Fruit fly (Drosophila melanogaster) whole organism, prepupa: ENCODE results near the gene CG8379.

Source experiments
- Blimp-1 ChIP-seq: fragments of 200-800 bp; sonication (Bioruptor generic); optimal IDR thresholded peaks from 3 replicates; lab custom pipeline; 2017; ENCODE audit warnings: missing biosample characterization, missing genetic modification characterization, mild to moderate bottlenecking, moderate library complexity, missing genetic modification reagents
- CG10631 ChIP-seq: fragments of 200-800 bp; sonication (Bioruptor generic); optimal IDR thresholded peaks from 2 replicates; lab custom pipeline; 2016; ENCODE audit warnings: missing biosample characterization, missing genetic modification characterization
- CG10669 ChIP-seq: fragments of 200-800 bp; sonication (Bioruptor generic); optimal IDR thresholded peaks from 3 replicates; lab custom pipeline; 2018; ENCODE audit warnings: missing biosample characterization, mild to moderate bottlenecking, missing genetic modification characterization, moderate library complexity
- CG11294 ChIP-seq: fragments of 200-800 bp; sonication (Bioruptor generic); IDR thresholded peaks from 2 replicates; pipeline ENCODE4 v1.3.6; 2022; ENCODE audit warnings: missing biosample characterization, missing genetic modification characterization
- CG15336 ChIP-seq: fragments of 200-800 bp; sonication (Bioruptor generic); IDR thresholded peaks from 2 replicates; pipeline ENCODE4 v1.3.6; 2022; ENCODE audit warnings: missing biosample characterization, missing genetic modification characterization
- CG16779 ChIP-seq: fragments of 200-800 bp; sonication (Bioruptor generic); optimal IDR thresholded peaks from 3 replicates; lab custom pipeline; 2017; ENCODE audit warnings: missing biosample characterization, mild to moderate bottlenecking, missing genetic modification characterization
- CG3032 ChIP-seq: fragments of 200-800 bp; optimal IDR thresholded peaks from 2 replicates; lab custom pipeline; 2019; ENCODE audit warnings: missing biosample characterization, mild to moderate bottlenecking, missing genetic modification characterization, moderate library complexity
- CG31627 ChIP-seq: fragments of 200-800 bp; sonication (Bioruptor generic); optimal IDR thresholded peaks from 3 replicates; lab custom pipeline; 2016; ENCODE audit warnings: missing biosample characterization, missing genetic modification characterization
- CG32006 ChIP-seq: fragments of 200-800 bp; sonication (Bioruptor generic); optimal IDR thresholded peaks from 3 replicates; lab custom pipeline; 2017; ENCODE audit warnings: missing biosample characterization, mild to moderate bottlenecking, missing genetic modification characterization
- CG34406 ChIP-seq: fragments of 200-800 bp; sonication (Bioruptor generic); optimal IDR thresholded peaks from 3 replicates; lab custom pipeline; 2016; ENCODE audit warnings: missing biosample characterization, missing genetic modification characterization
- CG3919 ChIP-seq: fragments of 200-800 bp; sonication (Bioruptor generic); optimal IDR thresholded peaks from 3 replicates; lab custom pipeline; 2016; ENCODE audit warnings: missing biosample characterization, missing genetic modification characterization
- CG4318 ChIP-seq: fragments of 200-800 bp; sonication (Bioruptor generic); optimal IDR thresholded peaks from 3 replicates; lab custom pipeline; 2017; ENCODE audit warnings: missing biosample characterization, mild to moderate bottlenecking, missing genetic modification characterization
- CG6163 ChIP-seq: fragments of 200-800 bp; sonication (Bioruptor generic); IDR thresholded peaks from 3 replicates; pipeline ENCODE4 v1.3.6; 2022; ENCODE audit warnings: missing biosample characterization, missing genetic modification characterization
- CG6792 ChIP-seq: fragments of 200-800 bp; sonication (Bioruptor generic); optimal IDR thresholded peaks from 3 replicates; lab custom pipeline; 2016; ENCODE audit warnings: missing biosample characterization, missing genetic modification characterization
- CG8119 ChIP-seq: fragments of 200-800 bp; sonication (Bioruptor generic); IDR thresholded peaks from 3 replicates; pipeline ENCODE4 v1.3.6; 2022; ENCODE audit warnings: missing biosample characterization, missing genetic modification characterization
- CG8632 ChIP-seq: fragments of 200-800 bp; sonication (Bioruptor generic); optimal IDR thresholded peaks from 3 replicates; lab custom pipeline; 2016; ENCODE audit warnings: missing biosample characterization, missing genetic modification characterization
- Eip78C ChIP-seq: fragments of 200-800 bp; sonication (Bioruptor generic); peaks from one replicate; lab custom pipeline; 2016; ENCODE audit warnings: missing biosample characterization, missing genetic modification characterization
- Eip93F ChIP-seq: fragments of 200-800 bp; sonication (Bioruptor generic); optimal IDR thresholded peaks from 2 replicates; lab custom pipeline; 2016; ENCODE audit warnings: missing biosample characterization, mild to moderate bottlenecking, missing genetic modification characterization
- Ets21C ChIP-seq: fragments of 200-800 bp; sonication (Bioruptor generic); optimal IDR thresholded peaks from 3 replicates; lab custom pipeline; 2016; ENCODE audit warnings: missing biosample characterization, missing genetic modification characterization
- Ets96B ChIP-seq: fragments of 200-800 bp; optimal IDR thresholded peaks from 2 replicates; lab custom pipeline; 2019; ENCODE audit warnings: missing biosample characterization, mild to moderate bottlenecking, missing genetic modification characterization, moderate library complexity
- Hr38 ChIP-seq: sonication (Bioruptor generic); optimal IDR thresholded peaks from 2 replicates; lab custom pipeline; 2016; ENCODE audit warnings: missing biosample characterization, missing genetic modification characterization
- Hr39 ChIP-seq: fragments of 200-800 bp; sonication (Bioruptor generic); optimal IDR thresholded peaks from 2 replicates; lab custom pipeline; 2016; ENCODE audit warnings: missing biosample characterization, missing genetic modification characterization
- Hr4 ChIP-seq: fragments of 200-800 bp; sonication (Bioruptor generic); optimal IDR thresholded peaks from 3 replicates; lab custom pipeline; 2016; ENCODE audit warnings: missing biosample characterization, missing genetic modification characterization
- Lpt ChIP-seq: fragments of 200-800 bp; sonication (Bioruptor generic); optimal IDR thresholded peaks from 3 replicates; lab custom pipeline; 2016; ENCODE audit warnings: missing biosample characterization, missing genetic modification characterization
- Met ChIP-seq: fragments of 200-800 bp; sonication (Bioruptor generic); optimal IDR thresholded peaks from 3 replicates; lab custom pipeline; 2016; ENCODE audit warnings: missing biosample characterization, missing genetic modification characterization
- OdsH ChIP-seq: fragments of 200-800 bp; sonication (Bioruptor generic); optimal IDR thresholded peaks from 3 replicates; lab custom pipeline; 2016; ENCODE audit warnings: missing biosample characterization, missing genetic modification characterization
- Smox ChIP-seq: fragments of 200-800 bp; sonication (Bioruptor generic); optimal IDR thresholded peaks from 3 replicates; lab custom pipeline; 2016; ENCODE audit warnings: missing biosample characterization, missing genetic modification characterization
- Sox102F ChIP-seq: fragments of 200-800 bp; sonication (Bioruptor generic); optimal IDR thresholded peaks from 2 replicates; lab custom pipeline; 2016; ENCODE audit warnings: missing biosample characterization, mild to moderate bottlenecking, missing genetic modification characterization
- Sox15 ChIP-seq: fragments of 200-800 bp; sonication (Bioruptor generic); optimal IDR thresholded peaks from 3 replicates; lab custom pipeline; 2016; ENCODE audit warnings: missing biosample characterization, missing genetic modification characterization
- achi ChIP-seq: fragments of 200-800 bp; sonication (Bioruptor generic); optimal IDR thresholded peaks from 3 replicates; lab custom pipeline; 2016; ENCODE audit warnings: missing biosample characterization, missing genetic modification characterization
- acj6 ChIP-seq: fragments of 200-800 bp; sonication (Bioruptor generic); optimal IDR thresholded peaks from 3 replicates; lab custom pipeline; 2016; ENCODE audit warnings: missing biosample characterization, missing genetic modification characterization
- esn ChIP-seq: fragments of 200-800 bp; sonication (Bioruptor generic); optimal IDR thresholded peaks from 2 replicates; lab custom pipeline; 2016; ENCODE audit warnings: missing biosample characterization, mild to moderate bottlenecking, missing genetic modification characterization, moderate library complexity
- fd59A ChIP-seq: fragments of 200-800 bp; sonication (Bioruptor generic); optimal IDR thresholded peaks from 2 replicates; lab custom pipeline; 2017; ENCODE audit warnings: missing biosample characterization, mild to moderate bottlenecking, missing genetic modification characterization, missing genetic modification reagents
- fd85E ChIP-seq: fragments of 200-800 bp; sonication (Bioruptor generic); optimal IDR thresholded peaks from 3 replicates; lab custom pipeline; 2016; ENCODE audit warnings: missing biosample characterization, missing genetic modification characterization
- lz ChIP-seq: fragments of 200-800 bp; sonication (Bioruptor generic); optimal IDR thresholded peaks from 3 replicates; lab custom pipeline; 2016; ENCODE audit warnings: missing biosample characterization, missing genetic modification characterization
- net ChIP-seq: fragments of 200-800 bp; sonication (Bioruptor generic); optimal IDR thresholded peaks from 3 replicates; lab custom pipeline; 2016; ENCODE audit warnings: missing biosample characterization, missing genetic modification characterization
- pdm3 ChIP-seq: fragments of 200-800 bp; sonication (Bioruptor generic); optimal IDR thresholded peaks from 3 replicates; lab custom pipeline; 2016; ENCODE audit warnings: missing biosample characterization, missing genetic modification characterization
- salr ChIP-seq, 2 experiments: fragments of 200-800 bp; sonication (Bioruptor generic); optimal IDR thresholded peaks; 3 replicates each; lab custom pipeline; 2016 to 2018; ENCODE audit warnings: missing biosample characterization in 2 of 2, missing genetic modification characterization in 2 of 2, mild to moderate bottlenecking in 1 of 2
- spab ChIP-seq: fragments of 200-800 bp; sonication (Bioruptor generic); optimal IDR thresholded peaks from 2 replicates; lab custom pipeline; 2017; ENCODE audit warnings: missing biosample characterization, mild to moderate bottlenecking, missing genetic modification characterization, missing genetic modification reagents
- svp ChIP-seq: fragments of 200-800 bp; sonication (Bioruptor generic); peaks from one replicate; lab custom pipeline; 2016; ENCODE audit warnings: missing biosample characterization, missing genetic modification characterization
- topi ChIP-seq: fragments of 200-800 bp; sonication (Bioruptor generic); optimal IDR thresholded peaks from 3 replicates; lab custom pipeline; 2016; ENCODE audit warnings: missing biosample characterization, missing genetic modification characterization
- vri ChIP-seq: fragments of 200-800 bp; sonication (Bioruptor generic); optimal IDR thresholded peaks from 3 replicates; lab custom pipeline; 2016; ENCODE audit warnings: missing biosample characterization, mild to moderate bottlenecking, missing genetic modification characterization

The CG8379 gene

dm6 chr3R:8857496-8858255, 33.5 kb downstream of the CG8379 start (continued):
- TF ChIP-seq Sox15 (GFP tag; lab: Kevin White, UChicago) (no peak), CG32006 (GFP tag; lab: Kevin White, UChicago) (peak; percentile 54), Ets21C (no peak), Ets96B (peak; percentile 84), Eip93F (GFP tag; lab: Kevin White, UChicago) (peak; percentile 64), CG15336 (GFP tag; lab: Robert Waterston, UW) (peak; percentile 86), CG10631 (peak; percentile 78), OdsH (GFP tag; lab: Kevin White, UChicago) (peak; percentile 68), CG10669 (peak; percentile 61), lz (GFP tag; lab: Kevin White, UChicago) (peak; percentile 43), CG4318 (GFP tag; lab: Kevin White, UChicago) (no peak), fd59A (GFP tag; lab: Kevin White, UChicago) (peak; percentile 51), CG3919 (GFP tag; lab: Kevin White, UChicago) (peak; percentile 70), Lpt (GFP tag; lab: Kevin White, UChicago) (peak; percentile 45), spab (GFP tag; lab: Kevin White, UChicago) (peak; percentile 49), net (GFP tag; lab: Kevin White, UChicago) (peak; percentile 19), Met (GFP tag; lab: Kevin White, UChicago) (peak; percentile 74)

dm6 chr3R:8859264-8859663, 35.1 kb downstream of the CG8379 start:
- TF ChIP-seq CG8119 (GFP tag; lab: Robert Waterston, UW) (0 out of 3 replicates have a peak, but pooled peaks have one; percentile 24), Hr4 (GFP tag; lab: Kevin White, UChicago) (peak; percentile 47), CG16779 (no peak)
- TF ChIP-seq, all 60 proteins: peak for 2

- TF ChIP-seq CG8632 (GFP tag; lab: Kevin White, UChicago) = peak; percentile 27
- peak; percentile 24 for TF ChIP-seq lz (GFP tag; lab: Kevin White, UChicago)
- peak; percentile 47 for TF ChIP-seq Smox (GFP tag; lab: Kevin White, UChicago)
- 0 out of 3 replicates have a peak, but pooled peaks have one; percentile 23 for TF ChIP-seq CG6163 (GFP tag; lab: Robert Waterston, UW)
- peak; percentile 86 for TF ChIP-seq svp
- no peak for TF ChIP-seq spab (GFP tag; lab: Kevin White, UChicago)
- TF ChIP-seq Hr39 (GFP tag; lab: Kevin White, UChicago) = no peak
- TF ChIP-seq fd59A (GFP tag; lab: Kevin White, UChicago) = no peak
- peak; percentile 52 for TF ChIP-seq Sox102F (GFP tag; lab: Kevin White, UChicago)
- TF ChIP-seq CG6792 (GFP tag; lab: Kevin White, UChicago) = peak; percentile 26
- TF ChIP-seq salr (GFP tag; optimal IDR thresholded peaks at IDR 0.05; lab: Kevin White, UChicago) = no peak
- no peak for TF ChIP-seq CG11294 (GFP tag; lab: Robert Waterston, UW)
- TF ChIP-seq Hr38 (GFP tag; lab: Kevin White, UChicago) = no peak
- peak; percentile 18 for TF ChIP-seq CG10631
- no peak for TF ChIP-seq fd85E (GFP tag; lab: Kevin White, UChicago)
- TF ChIP-seq Lpt (GFP tag; lab: Kevin White, UChicago) = no peak
- TF ChIP-seq CG8119 (GFP tag; lab: Robert Waterston, UW) = 0 out of 3 replicates have a peak, but pooled peaks have one; percentile 18
- TF ChIP-seq CG3919 (GFP tag; lab: Kevin White, UChicago) = no peak
- peak; percentile 39 for TF ChIP-seq CG34406
- no peak for TF ChIP-seq Ets96B
- peak; percentile 63 for TF ChIP-seq esn (GFP tag; lab: Kevin White, UChicago)
- peak; percentile 23 for TF ChIP-seq acj6 (GFP tag; lab: Kevin White, UChicago)
- TF ChIP-seq OdsH (GFP tag; lab: Kevin White, UChicago) = peak; percentile 38
- TF ChIP-seq Eip78C = peak; percentile 79
- no peak for TF ChIP-seq CG4318 (GFP tag; lab: Kevin White, UChicago)
- peak; percentile 36 for TF ChIP-seq topi (GFP tag; lab: Kevin White, UChicago)
- 0 out of 2 replicates have a peak, but pooled peaks have one; percentile 11 for TF ChIP-seq CG15336 (GFP tag; lab: Robert Waterston, UW)
- TF ChIP-seq CG3032 (tag; lab: Kevin White, UChicago) = no peak
- TF ChIP-seq pdm3 (GFP tag; lab: Kevin White, UChicago) = peak; percentile 12
- no peak for TF ChIP-seq Blimp-1 (GFP tag; lab: Kevin White, UChicago)
- peak; percentile 31 for TF ChIP-seq achi (GFP tag; lab: Kevin White, UChicago)
- peak; percentile 45 for TF ChIP-seq Eip93F (GFP tag; lab: Kevin White, UChicago)
- peak; percentile 4 for TF ChIP-seq CG32006 (GFP tag; lab: Kevin White, UChicago)
- TF ChIP-seq vri = peak; percentile 52
- peak; percentile 6 for TF ChIP-seq CG31627 (GFP tag; lab: Kevin White, UChicago)
- TF ChIP-seq net (GFP tag; lab: Kevin White, UChicago) = no peak
- peak; percentile 37 for TF ChIP-seq Met (GFP tag; lab: Kevin White, UChicago)
Measured at dm6 chr3R:8860126-8861059, 36.2 kb downstream of the CG8379 start.
